Worm (Caenorhabditis elegans): Measurements from ENCODE around the gene F56D6.8.

DNA sequence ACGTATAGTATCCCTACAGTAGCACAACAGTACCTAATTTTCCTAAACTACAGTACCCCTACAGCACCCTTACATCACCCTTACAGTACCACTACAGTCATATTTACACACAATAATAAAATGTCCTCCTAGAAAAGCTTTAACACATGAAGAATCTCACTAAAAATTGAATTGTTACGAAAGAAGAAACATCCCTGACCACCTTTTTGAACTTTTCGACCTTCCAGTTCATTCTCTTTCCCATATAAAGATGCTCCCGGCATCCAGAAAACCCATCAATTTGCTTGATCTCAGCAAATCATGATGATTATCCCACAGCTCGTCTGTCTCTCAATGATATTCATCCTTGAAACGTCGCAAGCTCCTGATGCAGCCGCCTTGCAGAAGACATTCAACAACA is 10.4 kb upstream of the F56D6.8 start, which contains the start of gene F56D6.21:
- TF ChIP-seq fkh-10 (GFP tag; optimal IDR thresholded peaks at IDR 0.05) (no peak), unc-86 (tag; optimal IDR thresholded peaks at IDR 0.05) (no peak), fos-1 (tag; optimal IDR thresholded peaks at IDR 0.05) (no peak), nhr-20 (tag; optimal IDR thresholded peaks at IDR 0.05) (no peak), fkh-8 (tag; optimal IDR thresholded peaks at IDR 0.05) (no peak), lsy-2 (tag; optimal IDR thresholded peaks at IDR 0.05) (no peak), nhr-237 (tag; optimal IDR thresholded peaks at IDR 0.05) (no peak), ces-1 (GFP tag; optimal IDR thresholded peaks at IDR 0.05) (no peak), rnt-1 (tag; optimal IDR thresholded peaks at IDR 0.05) (no peak), mdl-1 (tag; optimal IDR thresholded peaks at IDR 0.05) (no peak)

Data from whole organism, L1 larva.